Worm (Caenorhabditis elegans): Measurements from ENCODE around the gene cox-17.

cox-17 gene

ce11 chrIII:189280-189679, 1.5 kb upstream of the cox-17 start:
- TF ChIP-seq unc-42 (tag; optimal IDR thresholded peaks at IDR 0.05), result no peak

DNA sequence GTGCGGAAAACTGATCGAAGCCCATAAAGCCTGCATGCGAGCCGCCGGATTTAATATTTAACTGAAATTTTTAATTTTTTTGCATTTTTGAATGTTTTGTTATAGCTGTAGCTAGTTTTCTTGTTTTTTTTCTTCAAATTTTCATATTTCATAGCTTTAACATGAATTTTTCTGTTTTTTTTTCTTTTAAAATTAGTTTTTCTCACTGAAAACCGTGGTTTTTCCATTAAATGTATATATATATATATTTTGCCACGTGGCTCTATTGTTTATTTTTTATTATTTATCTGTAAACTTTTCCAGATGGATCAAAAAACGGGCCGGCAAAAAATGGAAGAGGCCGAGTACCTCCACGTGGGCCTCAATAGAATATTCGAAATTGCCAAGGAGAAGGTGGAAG, 1.0 kb downstream of the cox-17 start, which contains the start of gene sec-20:
TSS of gene sec-20 (plus strand) at position 301 of the 400 bp plus-strand sequence.
- TF ChIP-seq Y22D7AL.16 (tag; optimal IDR thresholded peaks at IDR 0.05) (no peak), T23F11.4 (GFP tag; optimal IDR thresholded peaks at IDR 0.05) (no peak)

DNA sequence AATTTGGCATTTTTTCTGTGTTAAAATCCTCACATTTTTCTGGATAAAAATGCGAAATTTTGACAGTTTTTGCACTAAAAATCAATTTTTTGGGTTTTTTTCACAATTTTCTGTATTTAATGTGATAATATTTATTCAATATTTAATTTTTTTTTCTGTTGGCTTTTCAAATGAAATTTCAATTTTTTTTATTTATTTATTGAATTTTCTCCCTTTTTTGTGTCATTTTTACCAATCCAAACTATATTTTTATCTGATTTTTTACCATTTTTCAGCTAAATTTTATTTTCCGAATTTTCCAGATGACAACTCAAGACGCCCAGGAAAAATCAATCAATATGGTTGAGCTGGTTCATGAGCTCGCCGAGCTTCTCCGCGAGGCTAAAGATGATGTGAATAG, 3.4 kb downstream of the cox-17 start, which contains the start of gene F40G9.17:
TSS of gene F40G9.17 (plus strand) at position 301 of the 400 bp plus-strand sequence.
- no peak for TF ChIP-seq C08G9.2 (tag; optimal IDR thresholded peaks at IDR 0.05)
- no peak for TF ChIP-seq ceh-45 (GFP tag; IDR thresholded peaks at IDR 0.05)
- no peak for TF ChIP-seq rnt-1 (tag; optimal IDR thresholded peaks at IDR 0.05)
- TF ChIP-seq madf-2 (tag; optimal IDR thresholded peaks at IDR 0.05), result no peak
- TF ChIP-seq ceh-22 (tag; optimal IDR thresholded peaks at IDR 0.05), result no peak
- TF ChIP-seq unc-55 (GFP tag; optimal IDR thresholded peaks at IDR 0.05), result no peak
- TF ChIP-seq ceh-6 (GFP tag; optimal IDR thresholded peaks at IDR 0.05), result no peak
- no peak for TF ChIP-seq dve-1 (tag; optimal IDR thresholded peaks at IDR 0.05)

ce11 chrIII:203953-204352, 13.2 kb downstream of the cox-17 start:
- TF ChIP-seq ceh-24 (tag; optimal IDR thresholded peaks at IDR 0.05), result no peak
- no peak for TF ChIP-seq Y22D7AL.16 (tag; optimal IDR thresholded peaks at IDR 0.05)
- TF ChIP-seq ceh-48 (tag; optimal IDR thresholded peaks at IDR 0.05), result peak; percentile 69
- TF ChIP-seq fkh-6 (tag; optimal IDR thresholded peaks at IDR 0.05), result no peak

DNA sequence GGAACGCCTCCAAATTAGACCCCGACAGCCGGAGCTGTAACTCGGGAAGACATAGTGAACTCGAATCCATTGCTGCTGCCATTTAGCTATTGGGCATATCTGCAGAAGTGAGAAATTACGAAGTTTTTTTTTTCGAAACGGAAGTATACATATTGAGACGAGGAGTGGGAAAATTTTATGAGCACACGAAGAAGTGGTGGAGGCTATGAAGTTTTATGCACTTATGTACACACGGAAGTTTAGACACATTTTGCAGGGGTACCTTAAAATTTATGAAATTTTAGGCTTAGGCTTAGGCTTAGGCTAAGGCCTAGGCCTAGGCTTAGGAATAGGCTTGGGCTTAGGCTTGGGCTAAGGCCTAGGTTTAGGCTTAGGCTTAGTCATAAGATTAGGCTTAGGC, 16.2 kb downstream of the cox-17 start, which contains the start of gene W10C4.1:
TSS of gene W10C4.1 (minus strand) at position 101 of the 400 bp plus-strand sequence.
- no peak for TF ChIP-seq lin-11 (tag; optimal IDR thresholded peaks at IDR 0.05)
- TF ChIP-seq pag-3 (tag; optimal IDR thresholded peaks at IDR 0.05; ENCODE audit: borderline replicate concordance), result no peak
- no peak for TF ChIP-seq ceh-18 (tag; optimal IDR thresholded peaks at IDR 0.05)
- TF ChIP-seq ztf-16 (tag; optimal IDR thresholded peaks at IDR 0.05), result no peak
- no peak for TF ChIP-seq hlh-8 (tag; optimal IDR thresholded peaks at IDR 0.05)
- no peak for TF ChIP-seq K09A11.1 (tag; optimal IDR thresholded peaks at IDR 0.05; ENCODE audit: insufficient read depth)

DNA sequence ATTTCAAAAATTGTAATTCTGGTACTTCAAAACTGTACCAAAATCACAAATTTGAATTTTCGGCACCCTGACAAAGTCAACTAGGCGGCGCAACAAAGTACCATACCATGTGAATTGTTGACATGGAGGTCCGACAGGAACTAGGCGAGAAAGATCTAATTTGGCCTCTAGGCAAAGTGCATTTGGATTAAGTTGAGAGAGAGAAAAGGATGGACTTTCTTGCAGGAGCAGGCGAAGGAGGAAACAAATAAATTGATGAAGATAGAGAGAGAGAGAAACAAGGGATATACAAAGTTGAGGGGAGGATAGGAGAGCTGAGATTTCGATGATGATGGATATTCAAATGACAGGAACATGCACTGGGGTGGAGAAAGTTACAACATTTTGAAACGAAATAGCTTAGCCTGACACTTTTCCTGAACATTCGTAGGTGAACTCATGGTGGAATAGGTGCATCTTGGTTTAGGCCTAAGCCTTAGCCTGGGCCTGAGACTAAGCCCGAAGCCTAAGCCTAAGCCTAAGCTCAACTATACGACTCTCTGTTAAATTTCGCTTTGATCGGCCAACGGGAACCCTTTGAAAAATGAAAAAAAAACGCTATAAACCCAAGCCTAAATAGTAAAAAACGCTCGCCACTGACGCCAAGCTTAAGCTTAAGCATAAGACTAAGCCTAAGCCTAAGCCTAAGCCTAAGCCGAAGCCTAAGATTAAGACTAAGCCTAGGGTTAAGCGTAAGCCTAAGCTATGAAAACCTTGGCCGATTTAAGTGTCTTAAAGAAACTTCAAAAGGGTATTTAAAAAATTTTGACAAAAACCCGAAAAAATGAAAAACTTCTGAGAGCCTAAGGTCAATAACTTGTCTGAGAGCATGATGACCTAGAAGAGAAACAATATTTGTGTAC, 18.3 kb downstream of the cox-17 start:
- no peak for TF ChIP-seq mec-3 (tag; optimal IDR thresholded peaks at IDR 0.05; ENCODE audit: borderline replicate concordance)
- TF ChIP-seq sox-2 (GFP tag; IDR thresholded peaks at IDR 0.05), result no peak
- peak; percentile 31 for TF ChIP-seq ceh-31 (tag; optimal IDR thresholded peaks at IDR 0.05)
- peak; percentile 72 for TF ChIP-seq fkh-10 (GFP tag; optimal IDR thresholded peaks at IDR 0.05)
- TF ChIP-seq ceh-22 (tag; optimal IDR thresholded peaks at IDR 0.05), result no peak
- no peak for TF ChIP-seq lin-11 (tag; optimal IDR thresholded peaks at IDR 0.05)
- TF ChIP-seq nhr-232 (tag; optimal IDR thresholded peaks at IDR 0.05), result no peak
- TF ChIP-seq tbx-7 (tag; optimal IDR thresholded peaks at IDR 0.05), result no peak
- TF ChIP-seq ceh-18 (tag; optimal IDR thresholded peaks at IDR 0.05), result no peak
- peak; percentile 59 for TF ChIP-seq unc-55 (GFP tag; optimal IDR thresholded peaks at IDR 0.05)
- peak; percentile 95 for TF ChIP-seq unc-42 (tag; optimal IDR thresholded peaks at IDR 0.05)
- no peak for TF ChIP-seq elt-2 (tag; optimal IDR thresholded peaks at IDR 0.05)
- no peak for TF ChIP-seq pat-9 (tag; optimal IDR thresholded peaks at IDR 0.05)
- TF ChIP-seq ttx-3 (tag; optimal IDR thresholded peaks at IDR 0.05), result no peak
- no peak for TF ChIP-seq zip-5 (tag; optimal IDR thresholded peaks at IDR 0.05)
- no peak for TF ChIP-seq odd-2 (tag; optimal IDR thresholded peaks at IDR 0.05)
- TF ChIP-seq npax-4 (tag; optimal IDR thresholded peaks at IDR 0.05), result no peak
- TF ChIP-seq pha-4 (tag; optimal IDR thresholded peaks at IDR 0.05), result no peak
- no peak for TF ChIP-seq ets-4 (tag; optimal IDR thresholded peaks at IDR 0.05)
- no peak for TF ChIP-seq K02D7.2 (tag; optimal IDR thresholded peaks at IDR 0.05)
